Worm (Caenorhabditis elegans): Measurements from ENCODE around the gene suox-1.

Gene suox-1

ce11 chrX:15535190-15535636, 37.9 kb downstream of the suox-1 start (continued):
- TF ChIP-seq Y53G8AR.9 (GFP tag; conservative IDR thresholded peaks at IDR 0.05) (no peak), lin-54 (GFP tag; optimal IDR thresholded peaks at IDR 0.05) (no peak), Y53F4B.3 (GFP tag; IDR thresholded peaks at IDR 0.05) (no peak), nfya-2 (GFP tag; IDR thresholded peaks at IDR 0.05) (no peak), unc-62 (GFP tag; optimal IDR thresholded peaks at IDR 0.05) (no peak), nhr-90 (tag; optimal IDR thresholded peaks at IDR 0.05) (no peak), dpl-1 (GFP tag; optimal IDR thresholded peaks at IDR 0.05) (no peak), unc-130 (GFP tag; optimal IDR thresholded peaks at IDR 0.05) (no peak), rpc-1 (optimal IDR thresholded peaks at IDR 0.05) (no peak), rpc-1 (tag; optimal IDR thresholded peaks at IDR 0.05) (no peak), madf-10 (tag; optimal IDR thresholded peaks at IDR 0.05) (no peak), ZK185.1 (tag; optimal IDR thresholded peaks at IDR 0.05; ENCODE audit: poor library complexity, severe bottlenecking) (peak; percentile 5), ceh-91 (GFP tag; IDR thresholded peaks at IDR 0.05) (no peak), T26A5.8 (tag; optimal IDR thresholded peaks at IDR 0.05) (no peak), snpc-1.3 (tag; optimal IDR thresholded peaks at IDR 0.05; ENCODE audit: insufficient read depth) (no peak), ceh-27 (GFP tag; optimal IDR thresholded peaks at IDR 0.05) (peak; percentile 71), chd-7 (tag; optimal IDR thresholded peaks at IDR 0.05) (peak; percentile 29), hrde-1 (tag; optimal IDR thresholded peaks at IDR 0.05; ENCODE audit: borderline replicate concordance) (no peak), sea-2 (GFP tag; IDR thresholded peaks at IDR 0.05) (no peak), hmg-20 (GFP tag; IDR thresholded peaks at IDR 0.05) (no peak), C17E4.6 (GFP tag; IDR thresholded peaks at IDR 0.05) (no peak), lsy-27 (tag; optimal IDR thresholded peaks at IDR 0.05; ENCODE audit: borderline replicate concordance, insufficient read depth) (no peak), die-1 (tag; optimal IDR thresholded peaks at IDR 0.05) (no peak), nfya-1 (tag; optimal IDR thresholded peaks at IDR 0.05; ENCODE audit: borderline replicate concordance, insufficient read depth) (no peak), sdz-38 (tag; optimal IDR thresholded peaks at IDR 0.05) (no peak), xnd-1 (tag; optimal IDR thresholded peaks at IDR 0.05) (no peak), ceh-40 (GFP tag; IDR thresholded peaks at IDR 0.05) (no peak), K11D2.4 (GFP tag; IDR thresholded peaks at IDR 0.05) (peak; percentile 75), sptf-2 (GFP tag; optimal IDR thresholded peaks at IDR 0.05) (no peak), aptf-3 (GFP tag; IDR thresholded peaks at IDR 0.05) (no peak), ceh-100 (GFP tag; IDR thresholded peaks at IDR 0.05) (no peak), mxl-1 (tag; optimal IDR thresholded peaks at IDR 0.05) (no peak), lin-40 (tag; optimal IDR thresholded peaks at IDR 0.05) (peak; percentile 64), mes-4 (tag; optimal IDR thresholded peaks at IDR 0.05) (no peak), him-1 (tag; optimal IDR thresholded peaks at IDR 0.05) (no peak), snpc-4 (GFP tag; optimal IDR thresholded peaks at IDR 0.05) (no peak), snpc-4 (tag; optimal IDR thresholded peaks at IDR 0.05) (peak in 1 of 4 experiments; percentile 23), somi-1 (GFP tag; optimal IDR thresholded peaks at IDR 0.05) (peak; percentile 48), T07F8.4 (tag; optimal IDR thresholded peaks at IDR 0.05) (no peak), ztf-26 (tag; optimal IDR thresholded peaks at IDR 0.05) (no peak), snpc-1.1 (tag; optimal IDR thresholded peaks at IDR 0.05; ENCODE audit: insufficient read depth) (no peak), lag-1 (GFP tag; IDR thresholded peaks at IDR 0.05) (no peak), mel-28 (tag; optimal IDR thresholded peaks at IDR 0.05; ENCODE audit: borderline replicate concordance) (no peak), hlh-12 (tag; optimal IDR thresholded peaks at IDR 0.05) (no peak), efl-1 (GFP tag; optimal IDR thresholded peaks at IDR 0.05) (no peak), akir-1 (GFP tag; optimal IDR thresholded peaks at IDR 0.05) (no peak), F23B12.7 (tag; optimal IDR thresholded peaks at IDR 0.05; ENCODE audit: insufficient read depth) (no peak), zim-3 (tag; optimal IDR thresholded peaks at IDR 0.05) (no peak), egl-18 (GFP tag; IDR thresholded peaks at IDR 0.05) (no peak)
